Worm (Caenorhabditis elegans) whole organism, young adult: ENCODE data around the gene arf-5.

ENCODE experiments used
- C17E4.6 ChIP-seq: fragments of 200-800 bp; sonication (Bioruptor generic); IDR thresholded peaks from 2 replicates; pipeline ENCODE4 v1.3.6; 2022; ENCODE audit warnings: missing genetic modification reagents, missing genetic modification characterization, missing compliant biosample characterization
- F10E7.11 ChIP-seq: sonication (generic microtip); optimal IDR thresholded peaks from 2 replicates; lab custom pipeline; 2017; ENCODE audit warnings: mild to moderate bottlenecking, missing genetic modification characterization, moderate library complexity, missing compliant biosample characterization
- F23B12.7 ChIP-seq: sonication (generic microtip); optimal IDR thresholded peaks from 2 replicates; lab custom pipeline; 2017; ENCODE audit warnings: missing genetic modification characterization, mild to moderate bottlenecking, missing compliant biosample characterization, antibody characterized with exemption, moderate library complexity; ENCODE audit not compliant: insufficient read depth
- F33H1.4 ChIP-seq: fragments of 200-800 bp; sonication (Bioruptor generic); IDR thresholded peaks from 2 replicates; pipeline ENCODE4 v1.3.6; 2022; ENCODE audit warnings: missing genetic modification reagents, missing genetic modification characterization, missing compliant biosample characterization
- F55B11.4 ChIP-seq: sonication (generic microtip); optimal IDR thresholded peaks from 2 replicates; lab custom pipeline; 2016; ENCODE audit warnings: missing compliant biosample characterization, missing genetic modification characterization, borderline replicate concordance; ENCODE audit not compliant: insufficient read depth
- F57A8.1 ChIP-seq: fragments of 200-800 bp; sonication (Bioruptor generic); optimal IDR thresholded peaks from 2 replicates; lab custom pipeline; 2018; ENCODE audit warnings: mild to moderate bottlenecking, missing genetic modification characterization, moderate library complexity, missing compliant biosample characterization
- K11D2.4 ChIP-seq: fragments of 200-800 bp; sonication (Bioruptor generic); IDR thresholded peaks from 2 replicates; pipeline ENCODE4 v1.3.6; 2022; ENCODE audit warnings: missing genetic modification reagents, missing genetic modification characterization, missing compliant biosample characterization
- Y53G8AR.9 ChIP-seq: fragments of 200-800 bp; sonication (Bioruptor generic); conservative IDR thresholded peaks from 2 replicates; pipeline ENCODE4 v1.3.6; 2022; ENCODE audit warnings: missing genetic modification reagents, missing genetic modification characterization, missing compliant biosample characterization
- ama-1 ChIP-seq, 3 experiments: fragments of 150-350 bp in 1 of 3; sonication (generic microtip) in 2 of 3; optimal IDR thresholded peaks; 2 replicates each; lab custom pipeline; 2014 to 2018; ENCODE audit warnings: missing biosample characterization in 2 of 3, missing genetic modification characterization in 2 of 3, missing genetic modification reagents in 2 of 3
- aptf-2 ChIP-seq: fragments of 200-800 bp; sonication (Bioruptor generic); conservative IDR thresholded peaks from 2 replicates; pipeline ENCODE4 v1.3.6; 2022; ENCODE audit warnings: missing genetic modification reagents, missing genetic modification characterization, missing compliant biosample characterization
- atf-7 ChIP-seq: sonication (generic microtip); optimal IDR thresholded peaks from 2 replicates; lab custom pipeline; 2017; ENCODE audit warnings: mild to moderate bottlenecking, missing genetic modification characterization, missing compliant biosample characterization
- athp-1 ChIP-seq: sonication (generic microtip); optimal IDR thresholded peaks from 2 replicates; lab custom pipeline; 2017; ENCODE audit warnings: mild to moderate bottlenecking, missing genetic modification characterization, missing compliant biosample characterization
- bed-1 ChIP-seq: fragments of 200-800 bp; sonication (Bioruptor generic); IDR thresholded peaks from 2 replicates; pipeline ENCODE4 v1.3.6; 2022; ENCODE audit warnings: missing genetic modification reagents, missing genetic modification characterization, missing compliant biosample characterization
- cebp-1 ChIP-seq, 2 experiments: fragments of 200-800 bp in 1 of 2; sonication (Bioruptor generic) in 1 of 2; sonication (generic microtip) in 1 of 2; IDR thresholded peaks in 1 of 2; optimal IDR thresholded peaks in 1 of 2; 2 replicates each; pipeline versions ENCODE4 v1.3.6 to Lab custom; 2017 to 2022; ENCODE audit warnings: missing compliant biosample characterization in 2 of 2, missing genetic modification characterization in 2 of 2, mild to moderate bottlenecking in 1 of 2, missing genetic modification reagents in 1 of 2, moderate library complexity in 1 of 2
- ceh-79 ChIP-seq: sonication (generic microtip); optimal IDR thresholded peaks from 2 replicates; lab custom pipeline; 2017; ENCODE audit warnings: mild to moderate bottlenecking, missing genetic modification characterization, missing compliant biosample characterization
- ceh-91 ChIP-seq: fragments of 200-800 bp; sonication (Bioruptor generic); IDR thresholded peaks from 2 replicates; pipeline ENCODE4 v1.3.6; 2022; ENCODE audit warnings: missing genetic modification reagents, missing genetic modification characterization, missing compliant biosample characterization
- chd-7 ChIP-seq: sonication (generic microtip); optimal IDR thresholded peaks from 2 replicates; lab custom pipeline; 2016; ENCODE audit warnings: mild to moderate bottlenecking, missing genetic modification characterization, moderate library complexity, missing compliant biosample characterization
- dpff-1 ChIP-seq: sonication (generic microtip); optimal IDR thresholded peaks from 2 replicates; lab custom pipeline; 2017; ENCODE audit warnings: mild to moderate bottlenecking, missing genetic modification characterization, missing compliant biosample characterization
- egrh-3 ChIP-seq: fragments of 200-800 bp; sonication (Bioruptor generic); IDR thresholded peaks from 2 replicates; pipeline ENCODE4 v1.3.6; 2022; ENCODE audit warnings: missing genetic modification reagents, missing genetic modification characterization, missing compliant biosample characterization
- ekl-4 ChIP-seq: fragments of 200-800 bp; sonication (Bioruptor generic); IDR thresholded peaks from 2 replicates; pipeline ENCODE4 v1.3.6; 2022; ENCODE audit warnings: missing genetic modification reagents, missing genetic modification characterization, missing compliant biosample characterization
- gei-17 ChIP-seq: fragments of 200-800 bp; sonication (Bioruptor generic); optimal IDR thresholded peaks from 2 replicates; lab custom pipeline; 2018; ENCODE audit warnings: mild to moderate bottlenecking, missing genetic modification characterization, missing compliant biosample characterization
- hlh-26 ChIP-seq: fragments of 200-800 bp; sonication (Bioruptor generic); conservative IDR thresholded peaks from 2 replicates; pipeline ENCODE4 v1.3.6; 2022; ENCODE audit warnings: missing genetic modification reagents, missing genetic modification characterization, missing compliant biosample characterization
- hmg-20 ChIP-seq: fragments of 200-800 bp; sonication (Bioruptor generic); IDR thresholded peaks from 2 replicates; pipeline ENCODE4 v1.3.6; 2022; ENCODE audit warnings: missing genetic modification reagents, missing genetic modification characterization, missing compliant biosample characterization
- let-526 ChIP-seq: fragments of 200-800 bp; sonication (Bioruptor generic); IDR thresholded peaks from 2 replicates; pipeline ENCODE4 v1.3.6; 2022; ENCODE audit warnings: missing genetic modification reagents, missing genetic modification characterization, missing compliant biosample characterization
- lin-35 ChIP-seq, 3 experiments: fragments of 150-350 bp in 2 of 3; sonication (generic microtip) in 1 of 3; optimal IDR thresholded peaks; 2 replicates each; lab custom pipeline; 2014 to 2018; ENCODE audit warnings: missing biosample characterization in 3 of 3, missing genetic modification characterization in 3 of 3, missing genetic modification reagents in 3 of 3
- lin-40 ChIP-seq: sonication (generic microtip); optimal IDR thresholded peaks from 2 replicates; lab custom pipeline; 2016; ENCODE audit warnings: missing genetic modification characterization, mild to moderate bottlenecking, missing compliant biosample characterization, missing genotype, missing genetic modification reagents
- lin-54 ChIP-seq: fragments of 200-800 bp; sonication (Bioruptor generic); optimal IDR thresholded peaks from 2 replicates; lab custom pipeline; 2018; ENCODE audit warnings: mild to moderate bottlenecking, missing genetic modification characterization, missing compliant biosample characterization
- lsl-1 ChIP-seq: fragments of 200-800 bp; sonication (Bioruptor generic); optimal IDR thresholded peaks from 2 replicates; lab custom pipeline; 2018; ENCODE audit warnings: mild to moderate bottlenecking, missing genetic modification characterization, moderate library complexity, missing compliant biosample characterization
- madf-10 ChIP-seq: sonication (generic microtip); optimal IDR thresholded peaks from 2 replicates; lab custom pipeline; 2016; ENCODE audit warnings: mild to moderate bottlenecking, missing genetic modification characterization, missing compliant biosample characterization
- madf-3 ChIP-seq: fragments of 200-800 bp; sonication (Bioruptor generic); IDR thresholded peaks from 2 replicates; pipeline ENCODE4 v1.3.6; 2022; ENCODE audit warnings: missing genetic modification reagents, missing genetic modification characterization, missing compliant biosample characterization
- madf-8 ChIP-seq: fragments of 200-800 bp; sonication (Bioruptor generic); conservative IDR thresholded peaks from 2 replicates; pipeline ENCODE4 v1.3.6; 2022; ENCODE audit warnings: missing genetic modification reagents, missing genetic modification characterization, missing compliant biosample characterization
- nfya-1 ChIP-seq: sonication (generic microtip); optimal IDR thresholded peaks from 2 replicates; lab custom pipeline; 2017; ENCODE audit warnings: antibody characterized with exemption, missing compliant biosample characterization, missing genetic modification characterization, borderline replicate concordance; ENCODE audit not compliant: insufficient read depth
- nfya-2 ChIP-seq: fragments of 200-800 bp; sonication (Bioruptor generic); IDR thresholded peaks from 2 replicates; pipeline ENCODE4 v1.3.6; 2022; ENCODE audit warnings: missing genetic modification reagents, missing genetic modification characterization, missing compliant biosample characterization
- nhr-179 ChIP-seq: sonication (generic microtip); optimal IDR thresholded peaks from 2 replicates; lab custom pipeline; 2016; ENCODE audit warnings: mild to moderate bottlenecking, missing genetic modification characterization, missing compliant biosample characterization
- nhr-80 ChIP-seq: sonication (generic microtip); optimal IDR thresholded peaks from 2 replicates; lab custom pipeline; 2016; ENCODE audit warnings: missing genetic modification characterization, missing compliant biosample characterization
- pbrm-1 ChIP-seq: fragments of 200-800 bp; sonication (Bioruptor generic); IDR thresholded peaks from 2 replicates; pipeline ENCODE4 v1.3.6; 2022; ENCODE audit warnings: missing genetic modification reagents, missing genetic modification characterization, missing compliant biosample characterization
- snpc-1.1 ChIP-seq: sonication (generic microtip); optimal IDR thresholded peaks from 2 replicates; lab custom pipeline; 2017; ENCODE audit warnings: missing genetic modification characterization, mild to moderate bottlenecking, missing compliant biosample characterization, antibody characterized with exemption, moderate library complexity, missing genotype, missing genetic modification reagents; ENCODE audit not compliant: insufficient read depth
- snpc-1.3 ChIP-seq: sonication (generic microtip); optimal IDR thresholded peaks from 2 replicates; lab custom pipeline; 2017; ENCODE audit warnings: missing genetic modification characterization, mild to moderate bottlenecking, missing compliant biosample characterization, antibody characterized with exemption, moderate library complexity, missing genotype, missing genetic modification reagents; ENCODE audit not compliant: insufficient read depth
- snpc-4 ChIP-seq, 5 experiments: fragments of 150-350 bp in 1 of 5; sonication (generic microtip) in 4 of 5; optimal IDR thresholded peaks; 2 replicates each; lab custom pipeline; 2014 to 2018; ENCODE audit warnings: missing genetic modification characterization in 5 of 5, missing biosample characterization in 3 of 5, antibody characterized with exemption in 2 of 5, mild to moderate bottlenecking in 2 of 5, missing compliant biosample characterization in 2 of 5, missing genotype in 2 of 5, moderate library complexity in 2 of 5, missing genetic modification reagents in 1 of 5
- tlf-1 ChIP-seq: fragments of 200-800 bp; sonication (Bioruptor generic); optimal IDR thresholded peaks from 2 replicates; lab custom pipeline; 2018; ENCODE audit warnings: mild to moderate bottlenecking, missing genetic modification characterization, missing compliant biosample characterization
- xnd-1 ChIP-seq: sonication (generic microtip); optimal IDR thresholded peaks from 2 replicates; lab custom pipeline; 2016; ENCODE audit warnings: missing genotype, missing genetic modification reagents, missing genetic modification characterization, missing compliant biosample characterization
- ztf-26 ChIP-seq: sonication (generic microtip); optimal IDR thresholded peaks from 2 replicates; lab custom pipeline; 2017; ENCODE audit warnings: missing genetic modification characterization, missing compliant biosample characterization

arf-5 gene

DNA sequence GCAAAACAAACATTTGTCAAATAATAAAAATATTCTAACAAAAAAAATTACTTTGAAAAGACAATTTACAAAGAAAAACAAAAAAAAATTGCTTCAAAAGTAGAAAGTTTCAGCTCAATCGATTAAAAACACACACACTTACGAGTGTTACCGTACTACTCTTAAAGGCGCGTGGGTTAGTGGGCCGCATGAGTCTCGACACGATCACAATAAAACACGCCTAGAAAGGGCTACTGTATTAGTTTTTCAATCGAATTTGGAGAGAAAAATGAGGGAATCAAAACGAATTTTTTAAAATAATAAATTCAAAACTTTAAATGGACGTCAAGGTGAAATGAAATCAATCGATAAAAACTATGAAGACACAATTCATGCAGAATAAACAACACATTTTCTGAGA lies 28.2 kb downstream of the arf-5 start (continued):
- TF ChIP-seq snpc-4 (GFP tag; optimal IDR thresholded peaks at IDR 0.05; lab: Kevin White, UChicago) (no peak), snpc-4 (tag; optimal IDR thresholded peaks at IDR 0.05; lab: Kevin White, UChicago) (peak in 2 of 4 experiments; percentile 12 to 45), ceh-91 (GFP tag; lab: Robert Waterston, UW) (no peak), madf-10 (tag; lab: Kevin White, UChicago) (no peak), atf-7 (tag; lab: Kevin White, UChicago) (no peak), egrh-3 (GFP tag; lab: Robert Waterston, UW) (no peak), dpff-1 (tag; lab: Kevin White, UChicago) (no peak), pbrm-1 (peak; percentile 46; the same call in 1 of the 2 replicates), ekl-4 (GFP tag; lab: Robert Waterston, UW) (peak; percentile 66; the same call in 1 of the 2 replicates), xnd-1 (tag; lab: Kevin White, UChicago) (peak; percentile 94), F55B11.4 (no peak), lin-54 (GFP tag; lab: Kevin White, UChicago) (no peak), lin-35 (GFP tag; optimal IDR thresholded peaks at IDR 0.05; lab: Kevin White, UChicago) (no peak), F33H1.4 (GFP tag; lab: Robert Waterston, UW) (peak; percentile 93), madf-8 (GFP tag; lab: Robert Waterston, UW) (peak; percentile 97), ama-1 (optimal IDR thresholded peaks at IDR 0.05; lab: Kevin White, UChicago) (no peak), ama-1 (GFP tag; optimal IDR thresholded peaks at IDR 0.05; lab: Kevin White, UChicago) (peak in 1 of 2 experiments; percentile 23), ztf-26 (no peak), nhr-80 (tag; lab: Kevin White, UChicago) (no peak), snpc-1.3 (tag; lab: Kevin White, UChicago) (peak; percentile 46), gei-17 (GFP tag; lab: Kevin White, UChicago) (no peak), snpc-1.1 (tag; lab: Kevin White, UChicago) (peak; percentile 36), tlf-1 (GFP tag; lab: Kevin White, UChicago) (no peak), C17E4.6 (no peak), nhr-179 (tag; lab: Kevin White, UChicago) (no peak), bed-1 (GFP tag; lab: Robert Waterston, UW) (no peak), cebp-1 (GFP tag; IDR thresholded peaks at IDR 0.05; lab: Robert Waterston, UW) (no peak), cebp-1 (tag; optimal IDR thresholded peaks at IDR 0.05; lab: Kevin White, UChicago) (no peak), lsl-1 (peak; percentile 92), nfya-1 (tag; lab: Kevin White, UChicago) (no peak), chd-7 (tag; lab: Kevin White, UChicago) (no peak), F23B12.7 (tag; lab: Kevin White, UChicago) (no peak), madf-3 (GFP tag; lab: Robert Waterston, UW) (0 out of 2 replicates have a peak, but pooled peaks have one; percentile 63), ceh-79 (no peak), F57A8.1 (GFP tag; lab: Kevin White, UChicago) (no peak), aptf-2 (GFP tag; lab: Robert Waterston, UW) (no peak), nfya-2 (GFP tag; lab: Robert Waterston, UW) (no peak)

DNA sequence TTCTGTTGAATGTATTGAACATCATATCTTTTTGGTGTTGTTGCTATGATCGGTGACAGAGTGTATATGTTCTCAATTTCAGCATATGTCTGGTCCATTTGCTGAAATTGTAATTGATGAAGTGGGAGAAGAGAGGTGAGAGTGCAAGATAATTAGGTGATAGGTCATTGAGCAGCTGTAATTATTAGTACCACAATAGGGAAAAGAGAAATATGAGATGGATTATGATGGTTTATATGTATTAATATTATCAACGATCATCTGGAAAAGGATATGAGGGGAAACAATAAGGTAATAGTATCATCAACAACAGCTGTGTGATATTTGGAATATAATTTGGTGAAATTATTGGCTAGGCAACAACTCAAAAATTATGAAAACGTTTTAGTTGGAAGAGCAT lies 30.0 kb downstream of the arf-5 start, which contains the start of gene Y42H9B.3:
Gene Y42H9B.3 (minus strand): TSS at position 101 of the 400 bp plus-strand sequence.
- TF ChIP-seq athp-1 (tag; lab: Kevin White, UChicago), result no peak
- no peak for TF ChIP-seq lsl-1
- TF ChIP-seq dpff-1 (tag; lab: Kevin White, UChicago), result no peak
- no peak for TF ChIP-seq ceh-91 (GFP tag; lab: Robert Waterston, UW)
- TF ChIP-seq lin-40 (tag; lab: Kevin White, UChicago), result no peak
- no peak for TF ChIP-seq K11D2.4 (GFP tag; lab: Robert Waterston, UW)
- TF ChIP-seq Y53G8AR.9 (GFP tag; lab: Robert Waterston, UW), result no peak
- no peak for TF ChIP-seq let-526 (GFP tag; lab: Robert Waterston, UW)
- no peak for TF ChIP-seq hlh-26 (GFP tag; lab: Robert Waterston, UW)
- no peak for TF ChIP-seq hmg-20 (GFP tag; lab: Robert Waterston, UW)
- no peak for TF ChIP-seq F10E7.11
- no peak for TF ChIP-seq F23B12.7 (tag; lab: Kevin White, UChicago)
- TF ChIP-seq, all 124 proteins: peak for 0
